Worm (Caenorhabditis elegans) whole organism, L4/young adult: Measurements from ENCODE around the gene F28G4.2.

ENCODE experiments used
- W03F9.2 ChIP-seq: fragments of 150-350 bp; optimal IDR thresholded peaks from 2 replicates; lab custom pipeline; 2014; ENCODE audit warnings: missing biosample characterization, missing genetic modification characterization
- dao-5 ChIP-seq: sonication (generic microtip); optimal IDR thresholded peaks from 2 replicates; lab custom pipeline; 2016; ENCODE audit warnings: missing genotype, missing genetic modification characterization, moderate library complexity, missing compliant biosample characterization
- him-1 ChIP-seq: sonication (generic microtip); optimal IDR thresholded peaks from 2 replicates; lab custom pipeline; 2016; ENCODE audit warnings: missing genotype, missing genetic modification reagents, missing genetic modification characterization, missing compliant biosample characterization

DNA sequence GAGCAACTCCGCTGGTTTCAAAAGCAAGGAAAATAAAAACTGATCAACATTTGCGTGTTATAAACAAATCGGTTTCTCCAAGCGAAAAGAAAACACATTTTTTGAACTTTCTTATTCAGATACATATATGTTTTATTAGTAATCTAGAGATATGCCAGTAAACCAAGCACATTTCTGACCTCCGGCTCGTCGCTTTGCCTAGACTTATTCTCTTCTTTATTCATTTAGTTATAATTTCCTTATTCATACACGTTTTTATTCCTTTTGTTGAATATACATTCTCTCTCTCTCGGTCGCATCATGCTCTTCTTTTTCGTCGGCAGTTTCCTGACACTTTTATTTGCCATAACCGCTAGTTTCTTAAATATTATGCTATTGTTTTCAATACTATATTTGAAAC, 16.5 kb upstream of the F28G4.2 start, which contains the start of gene srbc-84:
- no peak for TF ChIP-seq him-1
- no peak for TF ChIP-seq W03F9.2
- TF ChIP-seq dao-5 (tag; lab: Kevin White, UChicago), result no peak
